Worm (Caenorhabditis elegans) whole organism, midembryonic: ENCODE data around the gene agxt-1.

ENCODE experiments used
- T22C8.4 ChIP-seq: fragments of 200-800 bp; sonication (Bioruptor generic); IDR thresholded peaks from 2 replicates; pipeline ENCODE4 v1.3.6; 2022; ENCODE audit warnings: missing genetic modification characterization, missing compliant biosample characterization
- cog-1 ChIP-seq: sonication (generic microtip); optimal IDR thresholded peaks from 2 replicates; lab custom pipeline; 2016; ENCODE audit warnings: missing genetic modification characterization, missing compliant biosample characterization
- flt-1 ChIP-seq: fragments of 200-800 bp; sonication (Bioruptor generic); IDR thresholded peaks from 2 replicates; pipeline ENCODE4 v1.3.6; 2022; ENCODE audit warnings: missing genetic modification characterization, missing compliant biosample characterization
- klf-2 ChIP-seq: fragments of 200-800 bp; sonication (Bioruptor generic); conservative IDR thresholded peaks from 2 replicates; pipeline ENCODE4 v1.3.6; 2022; ENCODE audit warnings: missing genetic modification reagents, missing genetic modification characterization, missing compliant biosample characterization
- med-1 ChIP-seq: sonication (generic microtip); optimal IDR thresholded peaks from 2 replicates; lab custom pipeline; 2017; ENCODE audit warnings: missing genetic modification characterization, mild to moderate bottlenecking, missing compliant biosample characterization, antibody characterized with exemption, missing genetic modification reagents; ENCODE audit not compliant: insufficient read depth
- ref-1 ChIP-seq: fragments of 200-800 bp; sonication (Bioruptor generic); conservative IDR thresholded peaks from 2 replicates; pipeline ENCODE4 v1.3.6; 2022; ENCODE audit warnings: missing genetic modification reagents, missing genetic modification characterization, missing compliant biosample characterization
- tab-1 ChIP-seq: fragments of 200-800 bp; sonication (Bioruptor generic); IDR thresholded peaks from 2 replicates; pipeline ENCODE4 v1.3.6; 2022; ENCODE audit warnings: missing genetic modification characterization, missing compliant biosample characterization
- ztf-23 ChIP-seq: fragments of 200-800 bp; sonication (Bioruptor generic); IDR thresholded peaks from 2 replicates; pipeline ENCODE4 v1.3.6; 2022; ENCODE audit warnings: missing genetic modification reagents, missing genetic modification characterization, missing compliant biosample characterization
- ztf-29 ChIP-seq: fragments of 200-800 bp; sonication (Bioruptor generic); IDR thresholded peaks from 2 replicates; pipeline ENCODE4 v1.3.6; 2022; ENCODE audit warnings: missing genetic modification reagents, missing genetic modification characterization, missing compliant biosample characterization

Gene agxt-1

DNA sequence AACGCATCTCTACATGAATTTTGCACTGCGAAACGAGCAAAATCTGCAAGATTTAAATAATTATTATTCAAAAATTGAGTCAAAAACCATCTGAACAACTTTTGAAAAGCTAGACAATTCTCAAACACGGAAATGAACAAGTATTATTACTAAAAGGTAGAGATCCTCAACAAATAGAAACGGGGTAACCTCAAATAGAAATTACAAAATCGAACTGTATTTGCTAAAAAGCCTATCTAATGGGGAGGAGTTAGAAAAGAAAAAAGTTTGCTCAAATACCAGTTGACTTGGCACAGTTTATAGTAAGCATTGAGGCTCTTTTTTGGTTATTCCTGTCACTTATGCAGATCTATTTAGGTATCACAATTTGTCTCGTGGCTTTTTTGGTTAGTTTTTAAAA lies 19.6 kb upstream of the agxt-1 start, which contains the start of gene nas-25:
TSS of gene nas-25 (plus strand) at position 301 of the 400 bp plus-strand sequence.
- no peak for TF ChIP-seq tab-1 (GFP tag; lab: Robert Waterston, UW)
- TF ChIP-seq ref-1 (GFP tag; lab: Robert Waterston, UW) = no peak
- no peak for TF ChIP-seq flt-1 (GFP tag; lab: Robert Waterston, UW)
- no peak for TF ChIP-seq ztf-23 (GFP tag; lab: Robert Waterston, UW)
- TF ChIP-seq cog-1 (tag; lab: Kevin White, UChicago) = no peak
- TF ChIP-seq med-1 (GFP tag; lab: Kevin White, UChicago) = no peak
- no peak for TF ChIP-seq T22C8.4 (GFP tag; lab: Robert Waterston, UW)
- TF ChIP-seq klf-2 (GFP tag; lab: Robert Waterston, UW) = no peak
- TF ChIP-seq ztf-29 (GFP tag; lab: Robert Waterston, UW) = no peak

DNA sequence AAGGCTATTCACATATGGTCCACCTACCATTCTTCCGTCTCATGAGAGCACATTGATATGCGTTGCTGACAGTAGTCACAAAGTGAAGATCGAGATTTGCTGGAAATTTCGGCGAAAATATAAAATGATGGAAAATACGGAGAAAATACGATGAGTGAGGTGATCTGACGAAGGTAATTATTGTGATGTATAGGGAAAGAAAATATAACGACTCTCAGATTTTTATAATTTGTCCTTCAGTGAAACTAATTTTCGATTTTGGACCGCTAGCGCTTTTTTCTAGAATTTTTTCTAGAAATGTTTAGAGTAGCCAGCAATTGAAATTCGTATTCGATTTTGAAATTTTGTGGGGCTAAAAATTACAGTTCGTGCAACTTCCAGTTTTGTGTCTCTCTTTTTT lies 16.2 kb upstream of the agxt-1 start, which contains the start of gene F46C5.2:
TSS of gene F46C5.2 (minus strand) at position 101 of the 400 bp plus-strand sequence.
- TF ChIP-seq ref-1 (GFP tag; lab: Robert Waterston, UW) = no peak
- no peak for TF ChIP-seq cog-1 (tag; lab: Kevin White, UChicago)
- no peak for TF ChIP-seq klf-2 (GFP tag; lab: Robert Waterston, UW)
- no peak for TF ChIP-seq flt-1 (GFP tag; lab: Robert Waterston, UW)
- no peak for TF ChIP-seq T22C8.4 (GFP tag; lab: Robert Waterston, UW)
- TF ChIP-seq ztf-29 (GFP tag; lab: Robert Waterston, UW) = no peak
- no peak for TF ChIP-seq ztf-23 (GFP tag; lab: Robert Waterston, UW)
- no peak for TF ChIP-seq tab-1 (GFP tag; lab: Robert Waterston, UW)
- no peak for TF ChIP-seq med-1 (GFP tag; lab: Kevin White, UChicago)

DNA sequence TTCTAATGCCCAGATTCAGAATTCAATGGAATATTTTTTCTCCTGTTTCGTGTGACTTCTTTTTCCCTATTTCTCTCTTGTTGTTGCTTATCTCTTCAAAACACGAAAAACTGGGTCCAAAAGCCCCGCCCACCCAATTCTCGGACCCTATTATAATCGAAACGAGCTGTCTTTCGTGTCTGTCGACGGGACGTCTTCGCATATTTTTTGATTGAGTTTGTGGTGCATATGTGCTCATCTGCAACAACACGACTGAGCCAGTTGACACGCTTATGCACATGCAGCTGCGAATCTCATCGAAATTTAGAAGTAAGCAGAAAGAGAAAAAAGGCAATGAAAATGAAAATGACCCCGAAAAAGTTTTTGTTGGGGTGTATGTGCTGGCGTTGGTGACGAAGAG lies 14.5 kb upstream of the agxt-1 start:
- TF ChIP-seq ztf-29 (GFP tag; lab: Robert Waterston, UW) (no peak), tab-1 (GFP tag; lab: Robert Waterston, UW) (no peak), cog-1 (tag; lab: Kevin White, UChicago) (no peak), med-1 (GFP tag; lab: Kevin White, UChicago) (no peak), ref-1 (GFP tag; lab: Robert Waterston, UW) (no peak), ztf-23 (GFP tag; lab: Robert Waterston, UW) (no peak), T22C8.4 (GFP tag; lab: Robert Waterston, UW) (no peak), klf-2 (GFP tag; lab: Robert Waterston, UW) (no peak), flt-1 (GFP tag; lab: Robert Waterston, UW) (no peak)

DNA sequence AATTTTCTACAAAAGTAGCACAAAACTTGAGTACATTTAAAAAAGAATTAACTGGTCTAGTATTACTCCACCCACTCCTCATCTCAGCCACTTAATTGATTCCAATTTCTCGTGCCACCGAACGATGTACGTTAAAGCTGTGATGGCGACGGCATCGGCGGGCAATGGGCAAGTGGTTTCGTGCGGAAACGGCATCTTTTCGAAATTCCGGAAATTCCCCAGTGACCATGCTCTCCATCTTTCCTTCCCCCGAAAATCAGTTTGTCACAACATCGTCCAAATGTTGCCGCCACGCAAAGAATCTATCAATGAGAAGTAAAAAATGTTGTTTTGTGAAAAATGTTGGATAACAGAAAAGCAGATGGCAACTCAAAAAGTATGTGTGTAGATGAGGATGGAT lies 12.5 kb upstream of the agxt-1 start:
- TF ChIP-seq ztf-23 (GFP tag; lab: Robert Waterston, UW) (no peak), cog-1 (tag; lab: Kevin White, UChicago) (no peak), med-1 (GFP tag; lab: Kevin White, UChicago) (no peak), ref-1 (GFP tag; lab: Robert Waterston, UW) (no peak), flt-1 (GFP tag; lab: Robert Waterston, UW) (no peak), T22C8.4 (GFP tag; lab: Robert Waterston, UW) (no peak), klf-2 (GFP tag; lab: Robert Waterston, UW) (no peak), tab-1 (GFP tag; lab: Robert Waterston, UW) (no peak), ztf-29 (GFP tag; lab: Robert Waterston, UW) (no peak)

DNA sequence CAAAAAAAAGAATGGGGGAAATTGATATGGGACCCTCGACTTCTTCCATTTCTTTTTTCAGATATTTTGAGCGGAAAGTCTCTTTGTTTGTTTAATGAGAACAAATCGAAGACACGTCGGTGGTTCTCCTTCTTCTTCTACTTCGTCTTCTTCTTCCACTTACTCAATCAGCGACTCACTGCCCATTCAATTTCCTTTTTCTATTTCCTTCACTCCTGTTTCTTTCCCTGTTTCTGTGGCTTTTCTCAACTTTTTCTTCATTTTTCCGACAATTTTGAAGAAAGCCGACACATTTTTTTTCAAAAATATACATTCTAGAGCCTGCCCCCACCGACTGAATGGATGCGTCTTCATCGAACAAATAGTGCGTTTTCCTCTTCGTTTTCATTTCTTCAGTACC lies 9.5 kb upstream of the agxt-1 start, which contains the start of gene F46C5.4:
TSS of gene F46C5.4 (plus strand) at position 222 of the 400 bp plus-strand sequence.
- TF ChIP-seq klf-2 (GFP tag; lab: Robert Waterston, UW) = no peak
- TF ChIP-seq flt-1 (GFP tag; lab: Robert Waterston, UW) = no peak
- no peak for TF ChIP-seq T22C8.4 (GFP tag; lab: Robert Waterston, UW)
- no peak for TF ChIP-seq med-1 (GFP tag; lab: Kevin White, UChicago)
- no peak for TF ChIP-seq ztf-29 (GFP tag; lab: Robert Waterston, UW)
- no peak for TF ChIP-seq ztf-23 (GFP tag; lab: Robert Waterston, UW)
- no peak for TF ChIP-seq ref-1 (GFP tag; lab: Robert Waterston, UW)
- no peak for TF ChIP-seq cog-1 (tag; lab: Kevin White, UChicago)
- TF ChIP-seq tab-1 (GFP tag; lab: Robert Waterston, UW) = no peak

DNA sequence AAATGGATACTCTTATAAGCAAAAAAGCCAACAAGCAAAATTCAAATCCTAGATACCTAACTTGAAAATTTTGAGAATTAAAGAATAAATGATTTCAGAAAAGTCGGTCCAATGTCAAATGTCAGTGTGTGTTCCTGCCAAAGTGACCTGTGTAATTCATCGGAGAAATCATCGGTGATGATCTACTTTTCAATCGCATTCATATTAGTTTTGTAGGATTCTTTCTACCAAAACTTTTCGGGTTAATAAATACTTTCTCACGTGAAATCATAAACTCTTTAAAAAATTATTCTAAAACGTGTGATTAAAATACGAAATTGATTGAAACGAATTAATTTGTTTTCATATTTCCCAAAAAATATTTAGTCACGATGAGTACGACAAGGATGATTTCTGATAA lies 6.4 kb upstream of the agxt-1 start, which contains the start of gene F46C5.7:
TSS of gene F46C5.7 (plus strand) at position 301 of the 400 bp plus-strand sequence.
- TF ChIP-seq flt-1 (GFP tag; lab: Robert Waterston, UW) = no peak
- no peak for TF ChIP-seq tab-1 (GFP tag; lab: Robert Waterston, UW)
- no peak for TF ChIP-seq ztf-23 (GFP tag; lab: Robert Waterston, UW)
- TF ChIP-seq ref-1 (GFP tag; lab: Robert Waterston, UW) = no peak
- no peak for TF ChIP-seq ztf-29 (GFP tag; lab: Robert Waterston, UW)
- TF ChIP-seq med-1 (GFP tag; lab: Kevin White, UChicago) = no peak
- TF ChIP-seq T22C8.4 (GFP tag; lab: Robert Waterston, UW) = no peak
- TF ChIP-seq klf-2 (GFP tag; lab: Robert Waterston, UW) = no peak
- TF ChIP-seq cog-1 (tag; lab: Kevin White, UChicago) = no peak

DNA sequence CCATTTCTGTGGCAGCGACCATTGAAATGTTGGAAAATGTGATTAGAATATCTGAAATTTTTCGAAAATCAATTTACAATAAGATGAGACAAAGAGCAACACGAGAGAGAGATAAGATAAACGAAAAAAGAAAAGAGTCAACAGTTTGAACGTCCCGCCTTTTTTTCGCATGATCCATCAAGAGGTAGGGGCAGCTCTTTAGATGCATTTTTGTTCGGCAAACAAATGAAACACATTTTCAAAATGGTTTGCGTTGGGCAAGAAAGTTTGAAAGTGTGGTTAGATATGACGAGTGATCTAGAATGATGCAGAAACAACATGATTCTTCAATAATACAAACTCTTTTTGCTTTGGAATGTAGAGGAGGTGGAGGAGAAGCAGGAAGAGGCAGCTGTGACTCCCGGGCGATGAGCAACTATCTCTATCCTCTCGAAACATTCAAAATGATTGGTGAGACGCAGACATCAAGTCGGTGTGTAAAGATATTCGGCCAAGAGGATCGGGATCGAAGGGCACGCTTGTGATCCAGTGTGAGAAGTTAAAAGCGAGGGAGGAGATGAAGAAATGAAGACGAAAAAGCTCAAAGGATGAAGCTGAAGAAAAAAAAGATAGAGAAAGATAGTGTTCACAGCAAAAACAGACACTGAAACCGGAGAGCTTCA lies 802 bp upstream of the agxt-1 start, which contains the start of gene F46C5.6:
TSS of gene F46C5.6 (minus strand) at position 51 of the 662 bp plus-strand sequence.
- TF ChIP-seq T22C8.4 (GFP tag; lab: Robert Waterston, UW) (no peak), ztf-29 (GFP tag; lab: Robert Waterston, UW) (no peak), flt-1 (GFP tag; lab: Robert Waterston, UW) (no peak), klf-2 (GFP tag; lab: Robert Waterston, UW) (no peak), ref-1 (GFP tag; lab: Robert Waterston, UW) (no peak)

DNA sequence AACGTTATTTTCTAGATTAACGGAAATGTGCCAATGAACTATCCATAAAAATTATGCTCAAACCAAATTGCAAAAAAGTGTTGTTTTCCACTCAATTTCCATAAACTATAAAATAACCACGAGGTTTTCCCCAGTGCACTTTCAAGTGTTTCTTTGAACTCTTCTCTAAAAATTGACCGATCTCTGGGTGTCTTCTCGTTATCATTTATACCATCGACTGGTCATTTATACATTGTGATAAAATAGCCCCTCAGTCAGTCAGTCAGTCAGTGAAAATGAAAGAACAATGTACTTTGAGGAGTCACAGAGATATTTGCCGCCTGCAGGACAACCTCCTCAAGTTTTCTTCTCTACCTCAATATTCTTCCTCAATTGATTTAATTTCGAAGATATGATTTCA lies 534 bp downstream of the agxt-1 start:
- TF ChIP-seq klf-2 (GFP tag; lab: Robert Waterston, UW) (no peak), med-1 (GFP tag; lab: Kevin White, UChicago) (no peak), ref-1 (GFP tag; lab: Robert Waterston, UW) (no peak)
